Worm (Caenorhabditis elegans) whole organism, young adult: Measurements from ENCODE around the gene inf-1.

ENCODE experiments used
- F10E7.11 ChIP-seq: sonication (generic microtip); optimal IDR thresholded peaks from 2 replicates; lab custom pipeline; 2017; ENCODE audit warnings: mild to moderate bottlenecking, missing genetic modification characterization, moderate library complexity, missing compliant biosample characterization
- F55B11.4 ChIP-seq: sonication (generic microtip); optimal IDR thresholded peaks from 2 replicates; lab custom pipeline; 2016; ENCODE audit warnings: missing compliant biosample characterization, missing genetic modification characterization, borderline replicate concordance; ENCODE audit not compliant: insufficient read depth
- F57A8.1 ChIP-seq: fragments of 200-800 bp; sonication (Bioruptor generic); optimal IDR thresholded peaks from 2 replicates; lab custom pipeline; 2018; ENCODE audit warnings: mild to moderate bottlenecking, missing genetic modification characterization, moderate library complexity, missing compliant biosample characterization
- F57C9.4 ChIP-seq: sonication (generic microtip); optimal IDR thresholded peaks from 2 replicates; lab custom pipeline; 2017; ENCODE audit warnings: mild to moderate bottlenecking, missing genetic modification characterization, missing compliant biosample characterization
- K12H6.12 ChIP-seq: fragments of 200-800 bp; sonication (Bioruptor generic); optimal IDR thresholded peaks from 2 replicates; lab custom pipeline; 2018; ENCODE audit warnings: mild to moderate bottlenecking, missing genetic modification characterization, missing compliant biosample characterization
- T07F8.4 ChIP-seq: sonication (generic microtip); optimal IDR thresholded peaks from 2 replicates; lab custom pipeline; 2016; ENCODE audit warnings: mild to moderate bottlenecking, missing genetic modification characterization, moderate library complexity, missing compliant biosample characterization
- Y53G8AR.9 ChIP-seq: fragments of 200-800 bp; sonication (Bioruptor generic); conservative IDR thresholded peaks from 2 replicates; pipeline ENCODE4 v1.3.6; 2022; ENCODE audit warnings: missing genetic modification reagents, missing genetic modification characterization, missing compliant biosample characterization
- Y56A3A.18 ChIP-seq: fragments of 200-800 bp; sonication (Bioruptor generic); IDR thresholded peaks from 2 replicates; pipeline ENCODE4 v1.3.6; 2022; ENCODE audit warnings: missing genetic modification reagents, missing genetic modification characterization, missing compliant biosample characterization
- Y95B8A.8 ChIP-seq: fragments of 200-800 bp; sonication (Bioruptor generic); IDR thresholded peaks from 2 replicates; pipeline ENCODE4 v1.3.6; 2022; ENCODE audit warnings: missing genetic modification reagents, missing genetic modification characterization, missing compliant biosample characterization
- ZK185.1 ChIP-seq: sonication (generic microtip); optimal IDR thresholded peaks from 2 replicates; lab custom pipeline; 2016; ENCODE audit warnings: mild to moderate bottlenecking, missing genetic modification characterization, missing compliant biosample characterization; ENCODE audit not compliant: poor library complexity, severe bottlenecking
- akir-1 ChIP-seq: fragments of 200-800 bp; sonication (Bioruptor generic); optimal IDR thresholded peaks from 2 replicates; lab custom pipeline; 2018; ENCODE audit warnings: mild to moderate bottlenecking, missing genetic modification characterization, moderate library complexity, missing compliant biosample characterization
- aptf-3 ChIP-seq: fragments of 200-800 bp; sonication (Bioruptor generic); IDR thresholded peaks from 2 replicates; pipeline ENCODE4 v1.3.6; 2022; ENCODE audit warnings: missing genetic modification characterization, missing compliant biosample characterization
- athp-1 ChIP-seq: sonication (generic microtip); optimal IDR thresholded peaks from 2 replicates; lab custom pipeline; 2017; ENCODE audit warnings: mild to moderate bottlenecking, missing genetic modification characterization, missing compliant biosample characterization
- attf-3 ChIP-seq: fragments of 200-800 bp; sonication (Bioruptor generic); conservative IDR thresholded peaks from 2 replicates; pipeline ENCODE4 v1.3.6; 2022; ENCODE audit warnings: missing genetic modification reagents, missing genetic modification characterization, missing compliant biosample characterization
- attf-6 ChIP-seq: fragments of 200-800 bp; sonication (Bioruptor generic); IDR thresholded peaks from 2 replicates; pipeline ENCODE4 v1.3.6; 2022; ENCODE audit warnings: missing genetic modification reagents, missing genetic modification characterization, missing compliant biosample characterization
- bed-1 ChIP-seq: fragments of 200-800 bp; sonication (Bioruptor generic); IDR thresholded peaks from 2 replicates; pipeline ENCODE4 v1.3.6; 2022; ENCODE audit warnings: missing genetic modification reagents, missing genetic modification characterization, missing compliant biosample characterization
- cebp-1 ChIP-seq, 2 experiments: fragments of 200-800 bp in 1 of 2; sonication (Bioruptor generic) in 1 of 2; sonication (generic microtip) in 1 of 2; IDR thresholded peaks in 1 of 2; optimal IDR thresholded peaks in 1 of 2; 2 replicates each; pipeline versions ENCODE4 v1.3.6 to Lab custom; 2017 to 2022; ENCODE audit warnings: missing compliant biosample characterization in 2 of 2, missing genetic modification characterization in 2 of 2, mild to moderate bottlenecking in 1 of 2, missing genetic modification reagents in 1 of 2, moderate library complexity in 1 of 2
- ceh-58 ChIP-seq: fragments of 200-800 bp; sonication (Bioruptor generic); IDR thresholded peaks from 2 replicates; pipeline ENCODE4 v1.3.6; 2022; ENCODE audit warnings: missing genetic modification characterization, missing compliant biosample characterization
- ceh-79 ChIP-seq: sonication (generic microtip); optimal IDR thresholded peaks from 2 replicates; lab custom pipeline; 2017; ENCODE audit warnings: mild to moderate bottlenecking, missing genetic modification characterization, missing compliant biosample characterization
- dox-1 ChIP-seq: fragments of 200-800 bp; sonication (Bioruptor generic); IDR thresholded peaks from 2 replicates; pipeline ENCODE4 v1.3.6; 2022; ENCODE audit warnings: missing genetic modification reagents, missing genetic modification characterization, missing compliant biosample characterization
- egl-18 ChIP-seq: fragments of 200-800 bp; sonication (Bioruptor generic); IDR thresholded peaks from 2 replicates; pipeline ENCODE4 v1.3.6; 2022; ENCODE audit warnings: missing genetic modification reagents, missing genetic modification characterization, missing compliant biosample characterization
- egl-44 ChIP-seq: fragments of 200-800 bp; sonication (Bioruptor generic); IDR thresholded peaks from 2 replicates; pipeline ENCODE4 v1.3.6; 2022; ENCODE audit warnings: missing genetic modification reagents, missing genetic modification characterization, missing compliant biosample characterization
- egrh-3 ChIP-seq: fragments of 200-800 bp; sonication (Bioruptor generic); IDR thresholded peaks from 2 replicates; pipeline ENCODE4 v1.3.6; 2022; ENCODE audit warnings: missing genetic modification reagents, missing genetic modification characterization, missing compliant biosample characterization
- him-1 ChIP-seq: sonication (generic microtip); optimal IDR thresholded peaks from 2 replicates; lab custom pipeline; 2016; ENCODE audit warnings: missing genotype, missing genetic modification reagents, missing genetic modification characterization, missing compliant biosample characterization
- lag-1 ChIP-seq: fragments of 200-800 bp; sonication (Bioruptor generic); IDR thresholded peaks from 2 replicates; pipeline ENCODE4 v1.3.6; 2022; ENCODE audit warnings: missing genetic modification reagents, missing genetic modification characterization, missing compliant biosample characterization
- lin-40 ChIP-seq: sonication (generic microtip); optimal IDR thresholded peaks from 2 replicates; lab custom pipeline; 2016; ENCODE audit warnings: missing genetic modification characterization, mild to moderate bottlenecking, missing compliant biosample characterization, missing genotype, missing genetic modification reagents
- lir-1 ChIP-seq: fragments of 200-800 bp; sonication (Bioruptor generic); conservative IDR thresholded peaks from 2 replicates; pipeline ENCODE4 v1.3.6; 2022; ENCODE audit warnings: missing genetic modification reagents, missing genetic modification characterization, missing compliant biosample characterization
- lsy-27 ChIP-seq: sonication (generic microtip); optimal IDR thresholded peaks from 2 replicates; lab custom pipeline; 2017; ENCODE audit warnings: missing genetic modification characterization, mild to moderate bottlenecking, missing compliant biosample characterization, antibody characterized with exemption, missing genotype, borderline replicate concordance; ENCODE audit not compliant: insufficient read depth
- madf-10 ChIP-seq: sonication (generic microtip); optimal IDR thresholded peaks from 2 replicates; lab custom pipeline; 2016; ENCODE audit warnings: mild to moderate bottlenecking, missing genetic modification characterization, missing compliant biosample characterization
- madf-8 ChIP-seq: fragments of 200-800 bp; sonication (Bioruptor generic); conservative IDR thresholded peaks from 2 replicates; pipeline ENCODE4 v1.3.6; 2022; ENCODE audit warnings: missing genetic modification reagents, missing genetic modification characterization, missing compliant biosample characterization
- mcd-1 ChIP-seq: fragments of 200-800 bp; sonication (Bioruptor generic); IDR thresholded peaks from 2 replicates; pipeline ENCODE4 v1.3.6; 2022; ENCODE audit warnings: missing genetic modification reagents, missing genetic modification characterization, missing compliant biosample characterization
- mxl-1 ChIP-seq: sonication (generic microtip); optimal IDR thresholded peaks from 2 replicates; lab custom pipeline; 2016; ENCODE audit warnings: missing genetic modification characterization, missing compliant biosample characterization
- nfya-2 ChIP-seq: fragments of 200-800 bp; sonication (Bioruptor generic); IDR thresholded peaks from 2 replicates; pipeline ENCODE4 v1.3.6; 2022; ENCODE audit warnings: missing genetic modification reagents, missing genetic modification characterization, missing compliant biosample characterization
- nhr-120 ChIP-seq: fragments of 200-800 bp; sonication (Bioruptor generic); IDR thresholded peaks from 2 replicates; pipeline ENCODE4 v1.3.6; 2022; ENCODE audit warnings: missing genetic modification characterization, missing compliant biosample characterization
- nhr-27 ChIP-seq: fragments of 200-800 bp; sonication (Bioruptor generic); optimal IDR thresholded peaks from 2 replicates; lab custom pipeline; 2018; ENCODE audit warnings: mild to moderate bottlenecking, missing genetic modification characterization, moderate library complexity, missing compliant biosample characterization
- nhr-90 ChIP-seq: sonication (generic microtip); optimal IDR thresholded peaks from 2 replicates; lab custom pipeline; 2016; ENCODE audit warnings: missing genotype, mild to moderate bottlenecking, missing genetic modification characterization, missing compliant biosample characterization
- pha-4 ChIP-seq: fragments of 150-350 bp; sonication (generic microtip); optimal IDR thresholded peaks from 2 replicates; lab custom pipeline; 2014; ENCODE audit warnings: missing biosample characterization, missing genetic modification reagents, missing genetic modification characterization
- repo-1 ChIP-seq: sonication (generic microtip); optimal IDR thresholded peaks from 2 replicates; lab custom pipeline; 2017; ENCODE audit warnings: mild to moderate bottlenecking, missing genetic modification characterization, missing compliant biosample characterization
- snpc-1.1 ChIP-seq: sonication (generic microtip); optimal IDR thresholded peaks from 2 replicates; lab custom pipeline; 2017; ENCODE audit warnings: missing genetic modification characterization, mild to moderate bottlenecking, missing compliant biosample characterization, antibody characterized with exemption, moderate library complexity, missing genotype, missing genetic modification reagents; ENCODE audit not compliant: insufficient read depth
- snpc-4 ChIP-seq, 5 experiments: fragments of 150-350 bp in 1 of 5; sonication (generic microtip) in 4 of 5; optimal IDR thresholded peaks; 2 replicates each; lab custom pipeline; 2014 to 2018; ENCODE audit warnings: missing genetic modification characterization in 5 of 5, missing biosample characterization in 3 of 5, antibody characterized with exemption in 2 of 5, mild to moderate bottlenecking in 2 of 5, missing compliant biosample characterization in 2 of 5, missing genotype in 2 of 5, moderate library complexity in 2 of 5, missing genetic modification reagents in 1 of 5
- tbp1 ChIP-seq: fragments of 200-800 bp; sonication (Bioruptor generic); optimal IDR thresholded peaks from 2 replicates; lab custom pipeline; 2018; ENCODE audit warnings: mild to moderate bottlenecking, missing genetic modification characterization, missing compliant biosample characterization
- zfh-2 ChIP-seq: fragments of 200-800 bp; sonication (Bioruptor generic); conservative IDR thresholded peaks from 2 replicates; pipeline ENCODE4 v1.3.6; 2022; ENCODE audit warnings: missing genetic modification reagents, missing genetic modification characterization, missing compliant biosample characterization
- ztf-22 ChIP-seq: fragments of 200-800 bp; sonication (Bioruptor generic); optimal IDR thresholded peaks from 2 replicates; lab custom pipeline; 2018; ENCODE audit warnings: mild to moderate bottlenecking, missing genetic modification characterization, moderate library complexity, missing compliant biosample characterization
- ztf-25 ChIP-seq: fragments of 200-800 bp; sonication (Bioruptor generic); IDR thresholded peaks from 2 replicates; pipeline ENCODE4 v1.3.6; 2022; ENCODE audit warnings: missing genetic modification reagents, missing genetic modification characterization, missing compliant biosample characterization
- ztf-26 ChIP-seq: sonication (generic microtip); optimal IDR thresholded peaks from 2 replicates; lab custom pipeline; 2017; ENCODE audit warnings: missing genetic modification characterization, missing compliant biosample characterization
- ztf-6 ChIP-seq: fragments of 200-800 bp; sonication (Bioruptor generic); IDR thresholded peaks from 2 replicates; pipeline ENCODE4 v1.3.6; 2022; ENCODE audit warnings: missing genetic modification reagents, missing genetic modification characterization, missing compliant biosample characterization

Gene inf-1

ce11 chrIII:6971662-6972284 is 41.8 kb downstream of the inf-1 start, which contains the start of the genes eef-1A.1 and rfc-4:
eef-1A.1 (minus strand) TSS chrIII:6971712.
rfc-4 (plus strand) TSS chrIII:6972253.
- TF ChIP-seq nhr-120 (no peak), lin-40 (tag; lab: Kevin White, UChicago) (peak; percentile 89), madf-10 (tag; lab: Kevin White, UChicago) (peak; percentile 68), aptf-3 (GFP tag; lab: Robert Waterston, UW) (no peak), mxl-1 (tag; lab: Kevin White, UChicago) (no peak), repo-1 (peak; percentile 48), T07F8.4 (tag; lab: Kevin White, UChicago) (no peak), ztf-22 (no peak), egrh-3 (peak; percentile 83), akir-1 (GFP tag; lab: Kevin White, UChicago) (no peak), madf-8 (GFP tag; lab: Robert Waterston, UW) (peak; percentile 66), nfya-2 (GFP tag; lab: Robert Waterston, UW) (no peak), Y95B8A.8 (peak; percentile 70; the same call in 1 of the 2 replicates), ztf-25 (GFP tag; lab: Robert Waterston, UW) (no peak), ztf-6 (0 out of 2 replicates have a peak, but pooled peaks have one; percentile 17), him-1 (peak; percentile 60), F10E7.11 (tag; lab: Kevin White, UChicago) (no peak), mcd-1 (GFP tag; lab: Robert Waterston, UW) (peak; percentile 91), zfh-2 (GFP tag; lab: Robert Waterston, UW) (no peak), snpc-1.1 (tag; lab: Kevin White, UChicago) (peak; percentile 61), Y56A3A.18 (no peak), cebp-1 (GFP tag; IDR thresholded peaks at IDR 0.05; lab: Robert Waterston, UW) (peak; percentile 88), cebp-1 (tag; optimal IDR thresholded peaks at IDR 0.05; lab: Kevin White, UChicago) (peak; percentile 95), F57C9.4 (tag; lab: Kevin White, UChicago) (no peak), attf-6 (no peak), snpc-4 (GFP tag; optimal IDR thresholded peaks at IDR 0.05; lab: Kevin White, UChicago) (peak; percentile 9), snpc-4 (tag; optimal IDR thresholded peaks at IDR 0.05; lab: Kevin White, UChicago) (peak; percentile 73 to 87 (median 80)), lag-1 (GFP tag; lab: Robert Waterston, UW) (no peak), pha-4 (tag; lab: Kevin White, UChicago) (peak; percentile 93), egl-18 (no peak), egl-44 (GFP tag; lab: Robert Waterston, UW) (0 out of 2 replicates have a peak, but pooled peaks have one; percentile 43), K12H6.12 (tag; lab: Kevin White, UChicago) (peak; percentile 93), dox-1 (GFP tag; lab: Robert Waterston, UW) (peak; percentile 93), tbp1 (peak; percentile 75), ceh-58 (GFP tag; lab: Robert Waterston, UW) (no peak), nhr-27 (no peak), ceh-79 (tag; lab: Kevin White, UChicago) (no peak), bed-1 (GFP tag; lab: Robert Waterston, UW) (no peak), Y53G8AR.9 (GFP tag; lab: Robert Waterston, UW) (peak; percentile 81), lir-1 (GFP tag; lab: Robert Waterston, UW) (peak; percentile 81), athp-1 (tag; lab: Kevin White, UChicago) (peak; percentile 51), F55B11.4 (tag; lab: Kevin White, UChicago) (no peak), lsy-27 (tag; lab: Kevin White, UChicago) (peak; percentile 60), attf-3 (GFP tag; lab: Robert Waterston, UW) (peak; percentile 91), F57A8.1 (GFP tag; lab: Kevin White, UChicago) (no peak), nhr-90 (tag; lab: Kevin White, UChicago) (peak; percentile 18), ztf-26 (tag; lab: Kevin White, UChicago) (peak; percentile 82), ZK185.1 (tag; lab: Kevin White, UChicago) (peak; percentile 92)
